Worm (Caenorhabditis elegans) whole organism, L1 larva: ENCODE results near the gene ZK470.14.
A peak's percentile ranks its signal among the peaks of the same experiment; 100 is the strongest.

Experiments
- C04F5.9 ChIP-seq: sonication (generic microtip); optimal IDR thresholded peaks from 2 replicates; lab custom pipeline; 2016; ENCODE audit warnings: missing genetic modification characterization, missing compliant biosample characterization
- C34B4.2 ChIP-seq: sonication (generic microtip); optimal IDR thresholded peaks from 2 replicates; lab custom pipeline; 2017; ENCODE audit warnings: mild to moderate bottlenecking, missing genetic modification characterization, missing compliant biosample characterization
- alr-1 ChIP-seq: fragments of 200-800 bp; sonication (Bioruptor generic); optimal IDR thresholded peaks from 2 replicates; lab custom pipeline; 2018; ENCODE audit warnings: borderline replicate concordance, mild to moderate bottlenecking, missing genetic modification characterization, missing compliant biosample characterization
- blmp-1 ChIP-seq: fragments of 150-350 bp; optimal IDR thresholded peaks from 2 replicates; lab custom pipeline; 2014; ENCODE audit warnings: missing biosample characterization, missing genetic modification characterization
- ceh-63 ChIP-seq: fragments of 200-800 bp; sonication (Bioruptor generic); optimal IDR thresholded peaks from 2 replicates; lab custom pipeline; 2018; ENCODE audit warnings: mild to moderate bottlenecking, missing genetic modification characterization, missing compliant biosample characterization
- dsc-1 ChIP-seq: sonication (generic microtip); optimal IDR thresholded peaks from 2 replicates; lab custom pipeline; 2016; ENCODE audit warnings: mild to moderate bottlenecking, missing genetic modification characterization, missing compliant biosample characterization
- egl-13 ChIP-seq: sonication (generic microtip); optimal IDR thresholded peaks from 2 replicates; lab custom pipeline; 2016; ENCODE audit warnings: missing genotype, missing genetic modification reagents, missing genetic modification characterization, missing compliant biosample characterization
- elt-2 ChIP-seq: sonication (generic microtip); optimal IDR thresholded peaks from 2 replicates; lab custom pipeline; 2016; ENCODE audit warnings: missing genetic modification characterization, mild to moderate bottlenecking, inconsistent platforms, missing compliant biosample characterization, missing genetic modification reagents
- elt-3 ChIP-seq, 6 experiments: fragments of 150-350 bp in 1 of 6; sonication (generic microtip); optimal IDR thresholded peaks; 2 replicates each; lab custom pipeline; 2017 to 2018; ENCODE audit warnings: missing biosample characterization in 6 of 6, missing genetic modification characterization in 6 of 6, inconsistent platforms in 1 of 6
- ets-5 ChIP-seq: fragments of 200-800 bp; sonication (Bioruptor generic); IDR thresholded peaks from 2 replicates; pipeline ENCODE4 v1.3.6; 2022; ENCODE audit warnings: missing genetic modification characterization, missing compliant biosample characterization
- grh-1 ChIP-seq: fragments of 200-800 bp; sonication (Bioruptor generic); IDR thresholded peaks from 2 replicates; pipeline ENCODE4 v1.3.6; 2022; ENCODE audit warnings: missing genetic modification reagents, missing genetic modification characterization, missing compliant biosample characterization
- hlh-17 ChIP-seq: fragments of 200-800 bp; sonication (Bioruptor generic); optimal IDR thresholded peaks from 2 replicates; lab custom pipeline; 2018; ENCODE audit warnings: missing genetic modification characterization, mild to moderate bottlenecking, missing compliant biosample characterization, moderate library complexity, borderline replicate concordance
- hpl-2 ChIP-seq: fragments of 150-350 bp; optimal IDR thresholded peaks from 2 replicates; lab custom pipeline; 2014; ENCODE audit warnings: missing biosample characterization, missing genetic modification reagents, missing genetic modification characterization
- isw-1 ChIP-seq: fragments of 200-800 bp; sonication (Bioruptor generic); IDR thresholded peaks from 2 replicates; pipeline ENCODE4 v1.3.6; 2022; ENCODE audit warnings: missing genetic modification characterization, missing compliant biosample characterization
- jun-1 ChIP-seq: fragments of 150-350 bp; optimal IDR thresholded peaks from 2 replicates; lab custom pipeline; 2014; ENCODE audit warnings: missing biosample characterization, missing genetic modification reagents, missing genetic modification characterization
- lin-14 ChIP-seq: fragments of 200-800 bp; sonication (Bioruptor generic); optimal IDR thresholded peaks from 2 replicates; lab custom pipeline; 2018; ENCODE audit warnings: mild to moderate bottlenecking, missing genetic modification characterization, moderate library complexity, missing compliant biosample characterization
- lin-35 ChIP-seq, 2 experiments: fragments of 150-350 bp; optimal IDR thresholded peaks; 2 replicates each; lab custom pipeline; 2014; ENCODE audit warnings: missing biosample characterization in 2 of 2, missing genetic modification characterization in 2 of 2, missing genetic modification reagents in 2 of 2
- mab-9 ChIP-seq: fragments of 200-800 bp; sonication (Bioruptor generic); IDR thresholded peaks from 2 replicates; pipeline ENCODE4 v1.3.6; 2022; ENCODE audit warnings: missing genetic modification reagents, missing genetic modification characterization, missing compliant biosample characterization
- mdl-1 ChIP-seq, 2 experiments: fragments of 150-350 bp; optimal IDR thresholded peaks; 2 replicates each; lab custom pipeline; 2014 to 2017; ENCODE audit warnings: missing biosample characterization in 2 of 2, missing genetic modification characterization in 2 of 2, inconsistent platforms in 1 of 2
- mef-2 ChIP-seq: fragments of 150-350 bp; optimal IDR thresholded peaks from 2 replicates; lab custom pipeline; 2014; ENCODE audit warnings: missing biosample characterization, missing genetic modification characterization
- mep-1 ChIP-seq: fragments of 150-350 bp; optimal IDR thresholded peaks from 2 replicates; lab custom pipeline; 2014; ENCODE audit warnings: missing biosample characterization, missing genetic modification characterization
- nhr-12 ChIP-seq: sonication (generic microtip); optimal IDR thresholded peaks from 2 replicates; lab custom pipeline; 2017; ENCODE audit warnings: missing biosample characterization, missing genetic modification characterization
- nhr-20 ChIP-seq: sonication (generic microtip); optimal IDR thresholded peaks from 2 replicates; lab custom pipeline; 2016; ENCODE audit warnings: mild to moderate bottlenecking, missing genetic modification characterization, missing compliant biosample characterization
- nhr-237 ChIP-seq: fragments of 150-350 bp; optimal IDR thresholded peaks from 2 replicates; lab custom pipeline; 2014; ENCODE audit warnings: missing biosample characterization, missing genetic modification characterization
- nhr-47 ChIP-seq: sonication (generic microtip); optimal IDR thresholded peaks from 2 replicates; lab custom pipeline; 2016; ENCODE audit warnings: mild to moderate bottlenecking, missing genetic modification characterization, moderate library complexity, missing compliant biosample characterization
- nhr-71 ChIP-seq: sonication (generic microtip); optimal IDR thresholded peaks from 2 replicates; lab custom pipeline; 2016; ENCODE audit warnings: mild to moderate bottlenecking, missing genetic modification characterization, moderate library complexity, missing compliant biosample characterization
- nhr-77 ChIP-seq: fragments of 150-350 bp; optimal IDR thresholded peaks from 2 replicates; lab custom pipeline; 2014; ENCODE audit warnings: missing biosample characterization, missing genetic modification characterization
- nhr-84 ChIP-seq: sonication (generic microtip); optimal IDR thresholded peaks from 2 replicates; lab custom pipeline; 2017; ENCODE audit warnings: missing biosample characterization, missing genetic modification characterization
- nhr-85 ChIP-seq: sonication (generic microtip); peaks from one replicate; lab custom pipeline; 2016; ENCODE audit warnings: missing genetic modification characterization, inconsistent platforms, missing compliant biosample characterization
- nhr-90 ChIP-seq: sonication (generic microtip); optimal IDR thresholded peaks from 2 replicates; lab custom pipeline; 2016; ENCODE audit warnings: mild to moderate bottlenecking, missing genetic modification characterization, missing compliant biosample characterization; ENCODE audit not compliant: poor library complexity
- pax-3 ChIP-seq: fragments of 200-800 bp; sonication (Bioruptor generic); optimal IDR thresholded peaks from 2 replicates; lab custom pipeline; 2018; ENCODE audit warnings: mild to moderate bottlenecking, missing genetic modification characterization, moderate library complexity, missing compliant biosample characterization
- rnt-1 ChIP-seq: sonication (generic microtip); optimal IDR thresholded peaks from 2 replicates; lab custom pipeline; 2016; ENCODE audit warnings: mild to moderate bottlenecking, missing genetic modification characterization, moderate library complexity, missing compliant biosample characterization
- skn-1 ChIP-seq: fragments of 150-350 bp; optimal IDR thresholded peaks from 2 replicates; lab custom pipeline; 2014; ENCODE audit warnings: missing biosample characterization, missing genetic modification characterization
- snpc-4 ChIP-seq: fragments of 150-350 bp; optimal IDR thresholded peaks from 2 replicates; lab custom pipeline; 2014; ENCODE audit warnings: missing biosample characterization, missing genetic modification characterization
- snu-23 ChIP-seq: sonication (generic microtip); optimal IDR thresholded peaks from 2 replicates; lab custom pipeline; 2016; ENCODE audit warnings: missing genetic modification characterization, missing compliant biosample characterization
- sptf-1 ChIP-seq: fragments of 150-350 bp; optimal IDR thresholded peaks from 2 replicates; lab custom pipeline; 2014; ENCODE audit warnings: missing biosample characterization, missing genetic modification characterization
- tbx-2 ChIP-seq: sonication (generic microtip); optimal IDR thresholded peaks from 2 replicates; lab custom pipeline; 2016; ENCODE audit warnings: missing genetic modification characterization, missing compliant biosample characterization
- unc-130 ChIP-seq: fragments of 150-350 bp; optimal IDR thresholded peaks from 2 replicates; lab custom pipeline; 2017; ENCODE audit warnings: missing biosample characterization, missing genetic modification characterization, inconsistent platforms
- unc-62 ChIP-seq: fragments of 150-350 bp; optimal IDR thresholded peaks from 2 replicates; lab custom pipeline; 2014; ENCODE audit warnings: missing biosample characterization, missing genetic modification reagents, missing genetic modification characterization
- unc-86 ChIP-seq: sonication (generic microtip); optimal IDR thresholded peaks from 2 replicates; lab custom pipeline; 2016; ENCODE audit warnings: missing genetic modification characterization, missing compliant biosample characterization
- zip-4 ChIP-seq: fragments of 200-800 bp; sonication (Bioruptor generic); optimal IDR thresholded peaks from 2 replicates; lab custom pipeline; 2018; ENCODE audit warnings: mild to moderate bottlenecking, missing genetic modification characterization, moderate library complexity, missing compliant biosample characterization
- ztf-11 ChIP-seq, 2 experiments: sonication (generic microtip); optimal IDR thresholded peaks; 2 replicates each; lab custom pipeline; 2016 to 2017; ENCODE audit warnings: missing genetic modification characterization in 2 of 2, missing biosample characterization in 1 of 2, missing compliant biosample characterization in 1 of 2
- ztf-4 ChIP-seq: fragments of 150-350 bp; optimal IDR thresholded peaks from 2 replicates; lab custom pipeline; 2014; ENCODE audit warnings: missing biosample characterization, missing genetic modification characterization

The ZK470.14 gene

ce11 chrX:4153343-4153742 lies 13.9 kb upstream of the ZK470.14 start, which contains the start of gene nck-1:
TSS of gene nck-1 (minus strand) at chrX:4153443.
- TF ChIP-seq jun-1 (tag; lab: Kevin White, UChicago) (no peak), elt-2 (tag; lab: Kevin White, UChicago) (no peak), nhr-90 (no peak), unc-130 (tag; lab: Kevin White, UChicago) (no peak), isw-1 (GFP tag; lab: Robert Waterston, UW) (no peak), nhr-237 (tag; lab: Kevin White, UChicago) (no peak), nhr-85 (tag; lab: Kevin White, UChicago) (peak; percentile 53), pax-3 (tag; lab: Kevin White, UChicago) (no peak), alr-1 (tag; lab: Kevin White, UChicago) (no peak), blmp-1 (tag; lab: Kevin White, UChicago) (peak; percentile 28), dsc-1 (no peak), unc-62 (GFP tag; lab: Kevin White, UChicago) (no peak)

ce11 chrX:4154784-4155183 lies 12.5 kb upstream of the ZK470.14 start:
- TF ChIP-seq nhr-20 (tag; lab: Kevin White, UChicago), result no peak
- peak; percentile 11 for TF ChIP-seq nhr-71 (tag; lab: Kevin White, UChicago)
- TF ChIP-seq C04F5.9 (tag; lab: Kevin White, UChicago), result no peak
- no peak for TF ChIP-seq elt-3 (tag; optimal IDR thresholded peaks at IDR 0.05; lab: Kevin White, UChicago)
- TF ChIP-seq nhr-12 (tag; lab: Kevin White, UChicago), result no peak
- TF ChIP-seq zip-4 (GFP tag; lab: Kevin White, UChicago), result no peak
- no peak for TF ChIP-seq snpc-4
- no peak for TF ChIP-seq hlh-17
- TF ChIP-seq mab-9 (GFP tag; lab: Robert Waterston, UW), result no peak; the same call in 1 of the 2 replicates
- TF ChIP-seq nhr-84, result no peak
- no peak for TF ChIP-seq sptf-1 (tag; lab: Kevin White, UChicago)
- TF ChIP-seq C34B4.2 (tag; lab: Kevin White, UChicago), result no peak
- TF ChIP-seq mef-2 (tag; lab: Kevin White, UChicago), result no peak
- TF ChIP-seq ztf-11 (tag; optimal IDR thresholded peaks at IDR 0.05; lab: Kevin White, UChicago), result no peak
- peak; percentile 25 for TF ChIP-seq rnt-1 (tag; lab: Kevin White, UChicago)
- TF ChIP-seq ets-5 (GFP tag; lab: Robert Waterston, UW), result no peak
- no peak for TF ChIP-seq tbx-2
- no peak for TF ChIP-seq nhr-90
- TF ChIP-seq egl-13 (tag; lab: Kevin White, UChicago), result no peak
- TF ChIP-seq nhr-77 (tag; lab: Kevin White, UChicago), result no peak
- no peak for TF ChIP-seq ztf-4
- peak; percentile 79 for TF ChIP-seq lin-14

- TF ChIP-seq nhr-84, result no peak
- no peak for TF ChIP-seq grh-1 (GFP tag; lab: Robert Waterston, UW)
- TF ChIP-seq lin-35 (GFP tag; optimal IDR thresholded peaks at IDR 0.05; lab: Kevin White, UChicago), result peak in 1 of 2 experiments; percentile 8
- TF ChIP-seq unc-62 (GFP tag; lab: Kevin White, UChicago), result no peak
- TF ChIP-seq nhr-85 (tag; lab: Kevin White, UChicago), result peak; percentile 53
- peak; percentile 20 for TF ChIP-seq mep-1 (tag; lab: Kevin White, UChicago)
- peak; percentile 26 for TF ChIP-seq tbx-2
- TF ChIP-seq ceh-63 (GFP tag; lab: Kevin White, UChicago), result no peak
- TF ChIP-seq unc-86 (tag; lab: Kevin White, UChicago), result no peak
- peak; percentile 62 for TF ChIP-seq rnt-1 (tag; lab: Kevin White, UChicago)
- TF ChIP-seq egl-13 (tag; lab: Kevin White, UChicago), result peak; percentile 64
- TF ChIP-seq nhr-47 (tag; lab: Kevin White, UChicago), result peak; percentile 31
- peak; percentile 67 for TF ChIP-seq dsc-1
- peak; percentile 50 for TF ChIP-seq snu-23 (GFP tag; lab: Kevin White, UChicago)
- peak in 2 of 6 experiments; percentile 30 to 56 for TF ChIP-seq elt-3 (tag; optimal IDR thresholded peaks at IDR 0.05; lab: Kevin White, UChicago)
- TF ChIP-seq ets-5 (GFP tag; lab: Robert Waterston, UW), result no peak
- TF ChIP-seq mef-2 (tag; lab: Kevin White, UChicago), result no peak
- peak in 1 of 2 experiments; percentile 12 for TF ChIP-seq ztf-11 (tag; optimal IDR thresholded peaks at IDR 0.05; lab: Kevin White, UChicago)
- TF ChIP-seq skn-1, result peak; percentile 22
- TF ChIP-seq lin-14, result peak; percentile 78
- peak; percentile 30 for TF ChIP-seq nhr-20 (tag; lab: Kevin White, UChicago)
- peak; percentile 58 for TF ChIP-seq nhr-71 (tag; lab: Kevin White, UChicago)
- TF ChIP-seq nhr-90, result peak; percentile 10
- TF ChIP-seq hpl-2 (GFP tag; lab: Kevin White, UChicago), result no peak
- peak in 1 of 2 experiments; percentile 22 for TF ChIP-seq mdl-1 (tag; optimal IDR thresholded peaks at IDR 0.05; lab: Kevin White, UChicago)
Measured at ce11 chrX:4157896-4158295, 9.4 kb upstream of the ZK470.14 start.
